Fruit fly (Drosophila melanogaster) whole organism, prepupa: ENCODE data around the gene CG10600.

Experiments used
- CG11294 ChIP-seq: fragments of 200-800 bp; sonication (Bioruptor generic); IDR thresholded peaks from 2 replicates; pipeline ENCODE4 v1.3.6; 2022; ENCODE audit warnings: missing biosample characterization, missing genetic modification characterization
- CG32006 ChIP-seq: fragments of 200-800 bp; sonication (Bioruptor generic); optimal IDR thresholded peaks from 3 replicates; lab custom pipeline; 2017; ENCODE audit warnings: missing biosample characterization, mild to moderate bottlenecking, missing genetic modification characterization
- CG34406 ChIP-seq: fragments of 200-800 bp; sonication (Bioruptor generic); optimal IDR thresholded peaks from 3 replicates; lab custom pipeline; 2016; ENCODE audit warnings: missing biosample characterization, missing genetic modification characterization
- CG9139 ChIP-seq: fragments of 200-800 bp; sonication (Bioruptor generic); optimal IDR thresholded peaks from 3 replicates; lab custom pipeline; 2017; ENCODE audit warnings: missing biosample characterization, mild to moderate bottlenecking, missing genetic modification characterization
- Eip78C ChIP-seq: fragments of 200-800 bp; sonication (Bioruptor generic); peaks from one replicate; lab custom pipeline; 2016; ENCODE audit warnings: missing biosample characterization, missing genetic modification characterization
- Lpt ChIP-seq: fragments of 200-800 bp; sonication (Bioruptor generic); optimal IDR thresholded peaks from 3 replicates; lab custom pipeline; 2016; ENCODE audit warnings: missing biosample characterization, missing genetic modification characterization
- OdsH ChIP-seq: fragments of 200-800 bp; sonication (Bioruptor generic); optimal IDR thresholded peaks from 3 replicates; lab custom pipeline; 2016; ENCODE audit warnings: missing biosample characterization, missing genetic modification characterization
- Sox15 ChIP-seq: fragments of 200-800 bp; sonication (Bioruptor generic); optimal IDR thresholded peaks from 3 replicates; lab custom pipeline; 2016; ENCODE audit warnings: missing biosample characterization, missing genetic modification characterization
- acj6 ChIP-seq: fragments of 200-800 bp; sonication (Bioruptor generic); optimal IDR thresholded peaks from 3 replicates; lab custom pipeline; 2016; ENCODE audit warnings: missing biosample characterization, missing genetic modification characterization
- esn ChIP-seq: fragments of 200-800 bp; sonication (Bioruptor generic); optimal IDR thresholded peaks from 2 replicates; lab custom pipeline; 2016; ENCODE audit warnings: missing biosample characterization, mild to moderate bottlenecking, missing genetic modification characterization, moderate library complexity
- pdm3 ChIP-seq: fragments of 200-800 bp; sonication (Bioruptor generic); optimal IDR thresholded peaks from 3 replicates; lab custom pipeline; 2016; ENCODE audit warnings: missing biosample characterization, missing genetic modification characterization
- vri ChIP-seq: fragments of 200-800 bp; sonication (Bioruptor generic); optimal IDR thresholded peaks from 3 replicates; lab custom pipeline; 2016; ENCODE audit warnings: missing biosample characterization, mild to moderate bottlenecking, missing genetic modification characterization

- TF ChIP-seq CG34406 (GFP tag; lab: Kevin White, UChicago) (no peak), OdsH (no peak), vri (GFP tag; lab: Kevin White, UChicago) (no peak), CG32006 (GFP tag; lab: Kevin White, UChicago) (no peak), Lpt (no peak), Eip78C (GFP tag; lab: Kevin White, UChicago) (no peak), esn (GFP tag; lab: Kevin White, UChicago) (no peak), pdm3 (GFP tag; lab: Kevin White, UChicago) (no peak), Sox15 (no peak), CG11294 (GFP tag; lab: Robert Waterston, UW) (no peak), CG9139 (no peak), acj6 (GFP tag; lab: Kevin White, UChicago) (no peak)
Measured at dm6 chr2L:18867815-18868214, 28.3 kb upstream of the CG10600 start.
